ENCODE assay signal across 6 worm cellular contexts in genomic region chrII:8266559-8266958, ce11.
TF ChIP-seq lines count a peak whose summit lies in the region.

No protein-coding gene starts in this region.

TF ChIP-seq in whole organism, L1 larva, 84 proteins besides CTCF, POLR2A, EP300 and RAD21 (continues in another document):
- TF ChIP-seq mep-1 (tag; optimal IDR thresholded peaks at IDR 0.05; lab: Kevin White, UChicago) (no peak), fkh-10 (GFP tag; optimal IDR thresholded peaks at IDR 0.05; lab: Kevin White, UChicago) (no peak), ztf-11 (tag; optimal IDR thresholded peaks at IDR 0.05; lab: Kevin White, UChicago) (no peak), dpl-1 (GFP tag; optimal IDR thresholded peaks at IDR 0.05; lab: Kevin White, UChicago) (no peak), nhr-84 (tag; optimal IDR thresholded peaks at IDR 0.05; lab: Kevin White, UChicago) (no peak), ceh-63 (GFP tag; optimal IDR thresholded peaks at IDR 0.05; lab: Kevin White, UChicago) (no peak), zip-4 (GFP tag; optimal IDR thresholded peaks at IDR 0.05; lab: Kevin White, UChicago) (no peak), lsy-2 (tag; optimal IDR thresholded peaks at IDR 0.05; lab: Kevin White, UChicago) (no peak), snpc-4 (tag; optimal IDR thresholded peaks at IDR 0.05; lab: Kevin White, UChicago) (no peak), unc-86 (tag; optimal IDR thresholded peaks at IDR 0.05; lab: Kevin White, UChicago) (no peak), lin-15B (tag; optimal IDR thresholded peaks at IDR 0.05; lab: Kevin White, UChicago) (no peak), fkh-8 (tag; optimal IDR thresholded peaks at IDR 0.05; lab: Kevin White, UChicago) (no peak), pqm-1 (tag; optimal IDR thresholded peaks at IDR 0.05; lab: Kevin White, UChicago) (peak; percentile 8), nhr-85 (tag; lab: Kevin White, UChicago) (no peak), mab-9 (GFP tag; IDR thresholded peaks at IDR 0.05; lab: Robert Waterston, UW) (no peak), sptf-1 (tag; optimal IDR thresholded peaks at IDR 0.05; lab: Kevin White, UChicago) (no peak), fos-1 (tag; optimal IDR thresholded peaks at IDR 0.05; lab: Kevin White, UChicago) (no peak)

TF ChIP-seq in whole organism, L2 larva, 48 proteins besides CTCF, POLR2A, EP300 and RAD21:
- TF ChIP-seq Y55F3AM.14 (GFP tag; optimal IDR thresholded peaks at IDR 0.05; lab: Kevin White, UChicago) (no peak), ztf-1 (GFP tag; conservative IDR thresholded peaks at IDR 0.05; lab: Robert Waterston, UW) (no peak), nhr-11 (tag; optimal IDR thresholded peaks at IDR 0.05; lab: Kevin White, UChicago) (no peak), sma-9 (GFP tag; optimal IDR thresholded peaks at IDR 0.05; lab: Kevin White, UChicago) (peak; percentile 5), sma-9 (tag; optimal IDR thresholded peaks at IDR 0.05; lab: Kevin White, UChicago) (no peak), sma-3 (GFP tag; optimal IDR thresholded peaks at IDR 0.05; lab: Kevin White, UChicago) (no peak), fos-1 (tag; optimal IDR thresholded peaks at IDR 0.05; lab: Kevin White, UChicago) (peak; percentile 89)

TF ChIP-seq in whole organism, L3 larva, 47 proteins besides CTCF, POLR2A, EP300 and RAD21:
- TF ChIP-seq elt-2 (tag; optimal IDR thresholded peaks at IDR 0.05; lab: Kevin White, UChicago) = peak; percentile 82
- peak; percentile 12 for TF ChIP-seq pqm-1 (tag; optimal IDR thresholded peaks at IDR 0.05; lab: Kevin White, UChicago)
- no peak for TF ChIP-seq ceh-16 (tag; optimal IDR thresholded peaks at IDR 0.05; lab: Kevin White, UChicago)
- no peak for TF ChIP-seq daf-12 (tag; optimal IDR thresholded peaks at IDR 0.05; lab: Kevin White, UChicago)
- peak; percentile 13 for TF ChIP-seq nhr-23 (tag; optimal IDR thresholded peaks at IDR 0.05; lab: Kevin White, UChicago)
- TF ChIP-seq elt-3 (tag; optimal IDR thresholded peaks at IDR 0.05; lab: Kevin White, UChicago) = peak in 2 of 3 experiments; percentile 29 to 63

TF ChIP-seq in whole organism, L4 larva, 104 proteins besides CTCF, POLR2A, EP300 and RAD21 (continues in another document):
- TF ChIP-seq dmd-8 (GFP tag; IDR thresholded peaks at IDR 0.05; lab: Robert Waterston, UW) (no peak), hlh-11 (tag; optimal IDR thresholded peaks at IDR 0.05; lab: Kevin White, UChicago) (peak; percentile 35), pqm-1 (tag; optimal IDR thresholded peaks at IDR 0.05; lab: Kevin White, UChicago) (peak; percentile 89), mxl-3 (GFP tag; optimal IDR thresholded peaks at IDR 0.05; lab: Kevin White, UChicago) (peak; percentile 38), vab-7 (GFP tag; IDR thresholded peaks at IDR 0.05; lab: Robert Waterston, UW) (no peak), nhr-41 (GFP tag; IDR thresholded peaks at IDR 0.05; lab: Robert Waterston, UW) (peak; percentile 87; the same call in 1 of the 2 replicates), attf-4 (tag; optimal IDR thresholded peaks at IDR 0.05; lab: Kevin White, UChicago) (no peak), dmd-6 (GFP tag; IDR thresholded peaks at IDR 0.05; lab: Robert Waterston, UW) (peak; percentile 79), nhr-28 (tag; optimal IDR thresholded peaks at IDR 0.05; lab: Kevin White, UChicago) (peak; percentile 56), unc-62 (GFP tag; optimal IDR thresholded peaks at IDR 0.05 in 1 of 2; lab: Kevin White, UChicago) (no peak), unc-62 (tag; optimal IDR thresholded peaks at IDR 0.05; lab: Kevin White, UChicago) (no peak), ceh-44 (GFP tag; IDR thresholded peaks at IDR 0.05; lab: Robert Waterston, UW) (no peak), ztf-7 (tag; optimal IDR thresholded peaks at IDR 0.05; lab: Kevin White, UChicago) (no peak), egl-27 (tag; optimal IDR thresholded peaks at IDR 0.05; lab: Kevin White, UChicago) (no peak), nhr-237 (tag; optimal IDR thresholded peaks at IDR 0.05; lab: Kevin White, UChicago) (no peak), zfp-3 (GFP tag; conservative IDR thresholded peaks at IDR 0.05; lab: Robert Waterston, UW) (no peak), F10B5.3 (tag; optimal IDR thresholded peaks at IDR 0.05; lab: Kevin White, UChicago) (no peak), daf-12 (tag; optimal IDR thresholded peaks at IDR 0.05; lab: Kevin White, UChicago) (no peak), dmd-9 (GFP tag; IDR thresholded peaks at IDR 0.05; lab: Robert Waterston, UW) (no peak), zip-11 (GFP tag; IDR thresholded peaks at IDR 0.05; lab: Robert Waterston, UW) (no peak), Y75B8A.6 (GFP tag; IDR thresholded peaks at IDR 0.05; lab: Robert Waterston, UW) (no peak), lin-1 (GFP tag; IDR thresholded peaks at IDR 0.05; lab: Robert Waterston, UW) (peak; percentile 18; the same call in 1 of the 2 replicates), ceh-28 (tag; optimal IDR thresholded peaks at IDR 0.05; lab: Kevin White, UChicago) (no peak)

TF ChIP-seq in whole organism, late embryonic, 69 proteins besides CTCF, POLR2A, EP300 and RAD21:
- TF ChIP-seq K02D7.2 (tag; optimal IDR thresholded peaks at IDR 0.05; lab: Kevin White, UChicago) (no peak), elt-2 (tag; optimal IDR thresholded peaks at IDR 0.05; lab: Kevin White, UChicago) (peak; percentile 91), fkh-10 (GFP tag; optimal IDR thresholded peaks at IDR 0.05; lab: Kevin White, UChicago) (no peak)

TF ChIP-seq in whole organism, young adult, 124 proteins besides CTCF, POLR2A, EP300 and RAD21:
- no peak for TF ChIP-seq nfya-1 (tag; optimal IDR thresholded peaks at IDR 0.05; lab: Kevin White, UChicago; ENCODE audit: borderline replicate concordance, insufficient read depth)
- no peak for TF ChIP-seq F37B4.10 (GFP tag; IDR thresholded peaks at IDR 0.05; lab: Robert Waterston, UW)
- TF ChIP-seq somi-1 (GFP tag; optimal IDR thresholded peaks at IDR 0.05; lab: Kevin White, UChicago) = no peak
- TF ChIP-seq nhr-90 (tag; optimal IDR thresholded peaks at IDR 0.05; lab: Kevin White, UChicago) = no peak
- no peak for TF ChIP-seq F10E7.11 (tag; optimal IDR thresholded peaks at IDR 0.05; lab: Kevin White, UChicago)
- TF ChIP-seq dox-1 (GFP tag; IDR thresholded peaks at IDR 0.05; lab: Robert Waterston, UW) = peak; percentile 44; the same call in 1 of the 2 replicates
- TF ChIP-seq nfyb-1 (GFP tag; IDR thresholded peaks at IDR 0.05; lab: Robert Waterston, UW) = no peak
- no peak for TF ChIP-seq tbx-9 (tag; optimal IDR thresholded peaks at IDR 0.05; lab: Kevin White, UChicago; ENCODE audit: borderline replicate concordance)
- no peak for TF ChIP-seq snpc-4 (GFP tag; optimal IDR thresholded peaks at IDR 0.05; lab: Kevin White, UChicago)
- no peak for TF ChIP-seq snpc-4 (tag; optimal IDR thresholded peaks at IDR 0.05; lab: Kevin White, UChicago)
- TF ChIP-seq nhr-80 (tag; optimal IDR thresholded peaks at IDR 0.05; lab: Kevin White, UChicago) = peak; percentile 79
TF ChIP-seq in whole organism, young adult: peak in this region for 2.
